Worm (Caenorhabditis elegans): Measurements from ENCODE around the gene gars-1.

Gene gars-1

DNA sequence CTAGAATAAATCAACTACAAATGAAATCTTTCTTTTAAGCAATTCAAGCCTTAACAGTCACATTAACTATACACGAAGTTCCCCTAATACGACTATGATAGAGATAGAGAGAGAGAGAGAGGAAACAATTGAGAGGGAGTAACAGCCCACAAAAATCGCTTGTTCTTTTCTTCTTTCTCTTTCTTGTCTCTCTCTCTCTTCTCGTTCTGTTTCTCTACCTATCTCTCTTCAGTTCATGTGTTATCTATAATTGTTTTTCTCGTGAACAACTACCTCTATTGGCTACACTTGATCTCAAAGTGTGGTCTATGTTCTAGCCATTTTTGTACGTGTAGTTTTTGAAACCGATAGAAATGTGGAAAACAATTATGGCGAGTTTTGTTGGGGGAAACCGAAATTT, 39.2 kb upstream of the gars-1 start (continued):
- no peak for TF ChIP-seq saeg-2 (GFP tag; IDR thresholded peaks at IDR 0.05)

DNA sequence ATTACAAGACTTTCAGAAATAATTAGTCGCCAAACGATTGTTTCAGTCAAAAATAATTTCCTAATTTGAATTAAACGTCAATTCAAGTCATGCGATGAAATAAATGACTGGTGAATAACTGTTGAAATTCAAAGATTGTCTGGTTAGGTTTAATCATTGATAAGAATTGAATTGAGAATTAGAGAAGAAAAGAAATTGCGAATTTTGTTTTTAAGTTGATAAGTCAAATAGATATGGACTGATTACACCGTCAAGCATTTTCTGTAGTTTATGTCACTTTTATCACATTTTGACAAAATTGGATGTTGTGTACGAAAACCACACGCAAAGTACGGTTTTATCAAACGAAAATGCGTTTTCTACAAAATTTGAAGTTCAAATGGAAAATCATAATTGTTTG, 37.8 kb upstream of the gars-1 start:
- peak; percentile 62 for TF ChIP-seq hlh-30 (tag; optimal IDR thresholded peaks at IDR 0.05; ENCODE audit: insufficient read depth)
- no peak for TF ChIP-seq egl-27 (tag; optimal IDR thresholded peaks at IDR 0.05)
- TF ChIP-seq F37D6.2 (tag; optimal IDR thresholded peaks at IDR 0.05): no peak
- TF ChIP-seq arid-1 (GFP tag; conservative IDR thresholded peaks at IDR 0.05): no peak
- no peak for TF ChIP-seq nhr-237 (tag; optimal IDR thresholded peaks at IDR 0.05)
- 0 out of 2 replicates have a peak, but pooled peaks have one; percentile 23 for TF ChIP-seq T26A8.4 (GFP tag; IDR thresholded peaks at IDR 0.05)
- no peak for TF ChIP-seq duxl-1 (tag; optimal IDR thresholded peaks at IDR 0.05; ENCODE audit: poor library complexity)
- no peak for TF ChIP-seq ceh-20 (GFP tag; IDR thresholded peaks at IDR 0.05)
- no peak for TF ChIP-seq ZK337.2 (GFP tag; IDR thresholded peaks at IDR 0.05)
- TF ChIP-seq ztf-11 (tag; optimal IDR thresholded peaks at IDR 0.05): no peak
- TF ChIP-seq nhr-42 (GFP tag; IDR thresholded peaks at IDR 0.05): no peak
- TF ChIP-seq pha-4 (GFP tag; IDR thresholded peaks at IDR 0.05): no peak; the same call in 1 of the 2 replicates
- no peak for TF ChIP-seq pha-4 (tag; optimal IDR thresholded peaks at IDR 0.05)
- no peak for TF ChIP-seq nhr-11 (tag; optimal IDR thresholded peaks at IDR 0.05)
- TF ChIP-seq unc-130 (GFP tag; optimal IDR thresholded peaks at IDR 0.05): no peak
- no peak for TF ChIP-seq lin-13 (GFP tag; optimal IDR thresholded peaks at IDR 0.05)
- TF ChIP-seq dmd-6 (GFP tag; IDR thresholded peaks at IDR 0.05): peak; percentile 93
- no peak for TF ChIP-seq R02D3.7 (tag; optimal IDR thresholded peaks at IDR 0.05)
- no peak for TF ChIP-seq zag-1 (tag; optimal IDR thresholded peaks at IDR 0.05)
- no peak for TF ChIP-seq madf-9 (GFP tag; conservative IDR thresholded peaks at IDR 0.05)
- peak; percentile 41 for TF ChIP-seq ztf-7 (tag; optimal IDR thresholded peaks at IDR 0.05)
- TF ChIP-seq daf-19 (GFP tag; conservative IDR thresholded peaks at IDR 0.05): no peak
- no peak for TF ChIP-seq ces-1 (GFP tag; optimal IDR thresholded peaks at IDR 0.05)
- no peak for TF ChIP-seq Y48G9A.11 (GFP tag; IDR thresholded peaks at IDR 0.05)
- TF ChIP-seq dmd-9 (GFP tag; IDR thresholded peaks at IDR 0.05): no peak
- no peak for TF ChIP-seq nhr-10 (tag; optimal IDR thresholded peaks at IDR 0.05)
- TF ChIP-seq fkh-10 (GFP tag; optimal IDR thresholded peaks at IDR 0.05): no peak
- no peak for TF ChIP-seq daf-12 (tag; optimal IDR thresholded peaks at IDR 0.05)
- peak; percentile 67 for TF ChIP-seq nhr-48 (tag; optimal IDR thresholded peaks at IDR 0.05)
- no peak for TF ChIP-seq mdt-29 (GFP tag; IDR thresholded peaks at IDR 0.05)
- no peak for TF ChIP-seq lim-7 (GFP tag; IDR thresholded peaks at IDR 0.05)
- peak; percentile 82 for TF ChIP-seq pqm-1 (tag; optimal IDR thresholded peaks at IDR 0.05)
- TF ChIP-seq lin-38 (GFP tag; IDR thresholded peaks at IDR 0.05): no peak
- peak; percentile 15 to 98 for TF ChIP-seq unc-62 (GFP tag; optimal IDR thresholded peaks at IDR 0.05 in 1 of 2)
- TF ChIP-seq unc-62 (tag; optimal IDR thresholded peaks at IDR 0.05): no peak
- TF ChIP-seq lin-15B (tag; optimal IDR thresholded peaks at IDR 0.05): no peak
- no peak for TF ChIP-seq vab-7 (GFP tag; IDR thresholded peaks at IDR 0.05)
- peak; percentile 58 for TF ChIP-seq T20F7.1 (GFP tag; optimal IDR thresholded peaks at IDR 0.05)
- peak; percentile 22 for TF ChIP-seq dpl-1 (GFP tag; optimal IDR thresholded peaks at IDR 0.05)
- peak; percentile 99 for TF ChIP-seq nhr-28 (tag; optimal IDR thresholded peaks at IDR 0.05)
- no peak for TF ChIP-seq ctbp-1 (GFP tag; IDR thresholded peaks at IDR 0.05)
- TF ChIP-seq lin-1 (GFP tag; IDR thresholded peaks at IDR 0.05): peak; percentile 59
- TF ChIP-seq rbr-2 (tag; optimal IDR thresholded peaks at IDR 0.05): no peak
- TF ChIP-seq tra-1 (GFP tag; IDR thresholded peaks at IDR 0.05): peak; percentile 88
- no peak for TF ChIP-seq F44E2.7 (GFP tag; IDR thresholded peaks at IDR 0.05)
- no peak for TF ChIP-seq nhr-6 (tag; optimal IDR thresholded peaks at IDR 0.05)
- peak; percentile 73 for TF ChIP-seq mep-1 (tag; optimal IDR thresholded peaks at IDR 0.05)
- no peak for TF ChIP-seq hmg-1.1 (GFP tag; IDR thresholded peaks at IDR 0.05)
- TF ChIP-seq aly-2 (tag; optimal IDR thresholded peaks at IDR 0.05): no peak
- TF ChIP-seq nhr-111 (GFP tag; optimal IDR thresholded peaks at IDR 0.05): no peak
- peak; percentile 86 for TF ChIP-seq aha-1 (tag)

Data from whole organism, L4 larva.